Worm (Caenorhabditis elegans) whole organism, early embryonic: ENCODE results near the gene F20B10.3.

ENCODE experiments used
- F13C5.2 ChIP-seq: sonication (generic microtip); optimal IDR thresholded peaks from 2 replicates; lab custom pipeline; 2017; ENCODE audit warnings: mild to moderate bottlenecking, missing genetic modification characterization, inconsistent platforms, missing compliant biosample characterization
- ama-1 ChIP-seq: fragments of 150-350 bp; optimal IDR thresholded peaks from 2 replicates; lab custom pipeline; 2014
- ceh-13 ChIP-seq: fragments of 200-800 bp; sonication (Bioruptor generic); optimal IDR thresholded peaks from 2 replicates; lab custom pipeline; 2018; ENCODE audit warnings: mild to moderate bottlenecking, missing genetic modification characterization, missing compliant biosample characterization
- ets-7 ChIP-seq: sonication (generic microtip); optimal IDR thresholded peaks from 2 replicates; lab custom pipeline; 2016; ENCODE audit warnings: missing genotype, missing genetic modification characterization, missing compliant biosample characterization
- flt-1 ChIP-seq: fragments of 200-800 bp; sonication (Bioruptor generic); IDR thresholded peaks from 2 replicates; pipeline ENCODE4 v1.3.6; 2022; ENCODE audit warnings: missing genetic modification characterization, missing compliant biosample characterization
- hmbx-1 ChIP-seq: sonication (generic microtip); optimal IDR thresholded peaks from 2 replicates; lab custom pipeline; 2016; ENCODE audit warnings: mild to moderate bottlenecking, missing genetic modification characterization, missing compliant biosample characterization
- hmg-4 ChIP-seq: fragments of 200-800 bp; sonication (Bioruptor generic); optimal IDR thresholded peaks from 2 replicates; lab custom pipeline; 2018; ENCODE audit warnings: mild to moderate bottlenecking, missing genetic modification characterization, missing compliant biosample characterization
- scrt-1 ChIP-seq: fragments of 200-800 bp; sonication (Bioruptor generic); IDR thresholded peaks from 2 replicates; pipeline ENCODE4 v1.3.6; 2022; ENCODE audit warnings: missing genetic modification characterization, missing compliant biosample characterization
- sea-1 ChIP-seq: fragments of 200-800 bp; sonication (Bioruptor generic); conservative IDR thresholded peaks from 2 replicates; pipeline ENCODE4 v1.3.6; 2022; ENCODE audit warnings: missing genetic modification characterization, missing compliant biosample characterization
- tbx-11 ChIP-seq: fragments of 200-800 bp; sonication (Bioruptor generic); IDR thresholded peaks from 2 replicates; pipeline ENCODE4 v1.3.6; 2022; ENCODE audit warnings: missing genetic modification characterization, missing compliant biosample characterization
- tbx-37 ChIP-seq: fragments of 200-800 bp; sonication (Bioruptor generic); conservative IDR thresholded peaks from 2 replicates; pipeline ENCODE4 v1.3.6; 2022; ENCODE audit warnings: missing genetic modification reagents, missing genetic modification characterization, missing compliant biosample characterization

DNA sequence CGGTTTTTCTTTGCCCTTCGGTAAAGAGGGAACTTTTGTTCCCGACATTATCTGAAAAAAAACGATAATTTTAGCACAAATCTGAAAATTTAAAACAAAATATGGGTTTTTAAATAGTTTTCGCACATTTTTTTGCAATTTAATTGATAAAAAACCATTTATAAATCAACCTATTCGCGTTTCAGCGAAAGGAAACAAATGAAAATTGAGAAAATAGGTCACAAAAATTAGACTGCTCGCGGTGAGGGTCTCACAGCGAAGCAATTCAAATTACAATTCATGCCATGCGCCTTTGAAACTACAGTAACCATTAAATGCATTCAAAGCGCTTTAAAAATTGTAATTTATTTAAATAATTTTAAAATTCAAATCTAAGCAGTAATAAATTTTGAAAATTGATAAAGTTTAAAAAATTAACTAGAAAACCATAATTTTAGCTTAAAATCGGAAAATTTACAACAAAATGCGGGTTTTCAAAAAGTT, 13.8 kb upstream of the F20B10.3 start, which contains the start of gene B0001.7:
- TF ChIP-seq ets-7 (tag; lab: Kevin White, UChicago) (no peak), F13C5.2 (no peak), ceh-13 (no peak), ama-1 (lab: Kevin White, UChicago) (no peak), flt-1 (GFP tag; lab: Robert Waterston, UW) (no peak), tbx-37 (GFP tag; lab: Robert Waterston, UW) (no peak), hmbx-1 (no peak), sea-1 (GFP tag; lab: Robert Waterston, UW) (no peak), scrt-1 (GFP tag; lab: Robert Waterston, UW) (no peak), hmg-4 (GFP tag; lab: Kevin White, UChicago) (no peak), tbx-11 (GFP tag; lab: Robert Waterston, UW) (no peak)
